Fruit fly (Drosophila melanogaster): ENCODE data around the gene RhoGAP102A.

The RhoGAP102A gene

dm6 chr4:225824-226223, 29.0 kb upstream of the RhoGAP102A start (continued):
- TF ChIP-seq CG14014 (GFP tag; IDR thresholded peaks at IDR 0.05): peak; percentile 44; the same call in 1 of the 2 replicates
- peak; percentile 49 for TF ChIP-seq pfk (GFP tag; optimal IDR thresholded peaks at IDR 0.05)
- no peak for TF ChIP-seq az2 (GFP tag; optimal IDR thresholded peaks at IDR 0.05)
- TF ChIP-seq run (tag; optimal IDR thresholded peaks at IDR 0.05): no peak
- TF ChIP-seq CG9609 (GFP tag; optimal IDR thresholded peaks at IDR 0.05): no peak

DNA sequence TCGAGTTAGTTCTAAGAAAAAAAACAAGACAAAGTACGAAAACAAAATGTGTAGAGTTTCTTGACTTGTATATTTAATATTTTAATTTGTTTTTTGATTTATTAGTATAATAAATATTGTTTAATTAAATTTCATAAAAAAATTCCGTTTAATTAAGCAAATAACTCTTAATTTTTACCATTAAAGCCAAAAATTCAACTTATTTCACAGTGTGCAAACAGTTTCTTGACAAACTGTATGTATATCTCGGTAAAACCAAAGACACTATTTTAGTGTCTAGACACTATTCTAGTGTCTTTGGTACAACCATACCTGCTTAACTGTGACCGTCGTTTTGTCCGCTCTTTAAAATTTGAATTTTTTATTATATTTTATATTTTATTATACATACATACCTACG, 28.0 kb upstream of the RhoGAP102A start:
- no peak for TF ChIP-seq E2f2 (GFP tag; IDR thresholded peaks at IDR 0.05)
- TF ChIP-seq CG2199 (GFP tag; IDR thresholded peaks at IDR 0.05): 0 out of 3 replicates have a peak, but pooled peaks have one; percentile 23
- TF ChIP-seq Ssrp (tag; optimal IDR thresholded peaks at IDR 0.05): no peak
- TF ChIP-seq CG8388 (GFP tag; optimal IDR thresholded peaks at IDR 0.05): peak; percentile 98
- TF ChIP-seq CG3847 (GFP tag; IDR thresholded peaks at IDR 0.05): no peak
- peak; percentile 28 for TF ChIP-seq gem (tag; optimal IDR thresholded peaks at IDR 0.05)
- TF ChIP-seq Abd-B (GFP tag; optimal IDR thresholded peaks at IDR 0.05): no peak
- TF ChIP-seq CG11695 (GFP tag; IDR thresholded peaks at IDR 0.05): 0 out of 3 replicates have a peak, but pooled peaks have one; percentile 7

DNA sequence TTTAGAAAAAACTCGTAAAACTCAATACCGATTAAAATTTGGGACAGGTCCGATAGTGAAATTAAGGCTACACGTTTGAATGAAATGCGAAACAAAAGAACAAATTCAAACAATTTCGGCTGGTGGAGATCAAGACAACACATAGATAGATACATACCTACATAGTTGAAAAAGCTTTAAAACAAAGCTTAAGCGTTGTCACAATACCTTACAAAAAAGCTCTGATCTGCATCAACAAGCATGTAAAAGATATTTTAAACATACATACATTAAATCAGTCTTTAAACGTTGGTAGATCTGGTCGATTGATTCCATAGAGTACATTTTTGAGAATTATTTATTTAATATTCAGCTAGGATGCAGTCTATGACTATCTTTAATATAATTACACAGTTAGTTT, 27.1 kb upstream of the RhoGAP102A start, which contains the start of the genes CG31999 and yellow-h:
CG31999 (minus strand) TSS at position 101 of the 400 bp plus-strand sequence.
yellow-h (plus strand) TSS at position 275 of the 400 bp plus-strand sequence.
- TF ChIP-seq CG30020 (tag; optimal IDR thresholded peaks at IDR 0.05): peak; percentile 14
- TF ChIP-seq CG2199 (GFP tag; IDR thresholded peaks at IDR 0.05): 0 out of 3 replicates have a peak, but pooled peaks have one; percentile 19
- no peak for TF ChIP-seq CG17328 (GFP tag; IDR thresholded peaks at IDR 0.05)

- TF ChIP-seq Nf-YB (GFP tag; optimal IDR thresholded peaks at IDR 0.05) (no peak), CG3065 (GFP tag; optimal IDR thresholded peaks at IDR 0.05) (no peak), sima (GFP tag; optimal IDR thresholded peaks at IDR 0.05) (no peak), CG13894 (tag; optimal IDR thresholded peaks at IDR 0.05) (no peak), Adf1 (GFP tag; IDR thresholded peaks at IDR 0.05) (no peak), grn (GFP tag; optimal IDR thresholded peaks at IDR 0.05) (no peak), Dip3 (GFP tag; optimal IDR thresholded peaks at IDR 0.05) (no peak), C15 (GFP tag; IDR thresholded peaks at IDR 0.05) (no peak), Oaz (GFP tag; IDR thresholded peaks at IDR 0.05) (no peak), CG4360 (GFP tag; IDR thresholded peaks at IDR 0.05) (no peak), CG8944 (GFP tag; optimal IDR thresholded peaks at IDR 0.05) (no peak), Hr78 (GFP tag; optimal IDR thresholded peaks at IDR 0.05) (no peak), p53 (GFP tag; optimal IDR thresholded peaks at IDR 0.05) (no peak), CG11456 (GFP tag; IDR thresholded peaks at IDR 0.05) (no peak), CG11398 (GFP tag; optimal IDR thresholded peaks at IDR 0.05) (no peak), zen2 (GFP tag; IDR thresholded peaks at IDR 0.05; ENCODE audit: partially characterized antibody) (no peak), amos (GFP tag; IDR thresholded peaks at IDR 0.05; ENCODE audit: partially characterized antibody) (no peak), unpg (GFP tag; optimal IDR thresholded peaks at IDR 0.05) (no peak), CG18619 (GFP tag; optimal IDR thresholded peaks at IDR 0.05) (no peak), CG31388 (GFP tag; optimal IDR thresholded peaks at IDR 0.05) (no peak)
Measured at dm6 chr4:230430-230829, 24.4 kb upstream of the RhoGAP102A start, which contains the start of gene CG1674. TSS of gene CG1674 (plus strand) at chr4:230730.

DNA sequence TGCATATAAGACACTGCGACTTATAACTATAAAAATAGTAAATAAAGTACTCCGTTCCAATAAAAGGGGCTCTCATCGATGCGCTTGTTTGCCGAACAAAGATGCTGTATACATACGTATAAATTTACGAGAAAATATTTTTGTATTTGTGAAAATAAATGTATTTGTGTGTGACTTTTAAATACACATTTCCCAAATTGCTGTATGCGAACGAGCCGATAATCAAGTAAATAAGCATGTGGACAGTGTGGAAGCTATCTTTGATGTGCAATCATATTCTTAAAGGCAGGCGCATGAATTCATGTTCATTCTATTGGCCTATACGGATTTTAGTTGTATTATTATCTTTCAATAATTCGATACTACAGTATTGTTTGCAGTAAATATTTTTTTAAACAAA, 23.6 kb upstream of the RhoGAP102A start:
- TF ChIP-seq eve (GFP tag; optimal IDR thresholded peaks at IDR 0.05) (peak in 1 of 2 experiments; percentile 4), Max (GFP tag; optimal IDR thresholded peaks at IDR 0.05) (no peak), Bteb2 (GFP tag; optimal IDR thresholded peaks at IDR 0.05) (no peak), lov (optimal IDR thresholded peaks at IDR 0.05) (no peak), lov (GFP tag; IDR thresholded peaks at IDR 0.05) (no peak), row (GFP tag; IDR thresholded peaks at IDR 0.05) (no peak), ap (GFP tag; IDR thresholded peaks at IDR 0.05) (no peak), CG2199 (GFP tag; IDR thresholded peaks at IDR 0.05) (peak; percentile 97), CG1603 (tag; optimal IDR thresholded peaks at IDR 0.05) (peak; percentile 5), Asciz (GFP tag; optimal IDR thresholded peaks at IDR 0.05) (peak; percentile 9), gsb (GFP tag; IDR thresholded peaks at IDR 0.05) (no peak), gem (tag; optimal IDR thresholded peaks at IDR 0.05) (peak; percentile 6), Xrp1 (GFP tag; IDR thresholded peaks at IDR 0.05) (peak; percentile 54), az2 (GFP tag; optimal IDR thresholded peaks at IDR 0.05) (no peak)
